Fruit fly (Drosophila melanogaster) whole organism, wandering third instar larva: ENCODE results near the gene NfI.

ENCODE experiments used
- Dfd ChIP-seq: fragments of >200 bp; optimal IDR thresholded peaks from 2 replicates; lab custom pipeline; 2017; ENCODE audit warnings: missing biosample characterization, missing genetic modification characterization
- GATAd ChIP-seq: sonication (Bioruptor generic); optimal IDR thresholded peaks from 2 replicates; lab custom pipeline; 2016; ENCODE audit warnings: missing biosample characterization, missing genetic modification characterization
- Myc ChIP-seq: fragments of >200 bp; optimal IDR thresholded peaks from 2 replicates; lab custom pipeline; 2017
- OdsH ChIP-seq: fragments of 200-800 bp; sonication (Bioruptor generic); optimal IDR thresholded peaks from 2 replicates; lab custom pipeline; 2016; ENCODE audit warnings: missing biosample characterization, mild to moderate bottlenecking, missing genetic modification characterization
- Rel ChIP-seq, 2 experiments: fragments of 200-800 bp; sonication (Bioruptor generic) in 1 of 2; optimal IDR thresholded peaks; 2 replicates in 1 of 2; 3 replicates in 1 of 2; lab custom pipeline; 2016 to 2019; ENCODE audit warnings: mild to moderate bottlenecking in 2 of 2, missing biosample characterization in 2 of 2, missing genetic modification characterization in 2 of 2, moderate library complexity in 1 of 2
- Vsx2 ChIP-seq: fragments of 200-300, 225-300 bp; sonication (Bioruptor generic); optimal IDR thresholded peaks from 2 replicates; lab custom pipeline; 2018; ENCODE audit warnings: missing biosample characterization, missing genetic modification characterization; ENCODE audit not compliant: partially characterized antibody
- ey ChIP-seq: fragments of 200-800 bp; sonication (Bioruptor generic); optimal IDR thresholded peaks from 2 replicates; lab custom pipeline; 2016; ENCODE audit warnings: missing biosample characterization, missing genetic modification characterization
- h ChIP-seq: fragments of 200-800 bp; sonication (Bioruptor generic); optimal IDR thresholded peaks from 3 replicates; lab custom pipeline; 2016; ENCODE audit warnings: missing biosample characterization, mild to moderate bottlenecking, missing genetic modification characterization
- lola ChIP-seq: fragments of >200 bp; optimal IDR thresholded peaks from 2 replicates; lab custom pipeline; 2017; ENCODE audit warnings: missing biosample characterization, missing genetic modification characterization
- psq ChIP-seq: fragments of 200-800 bp; sonication (Bioruptor generic); optimal IDR thresholded peaks from 3 replicates; lab custom pipeline; 2017; ENCODE audit warnings: missing biosample characterization, mild to moderate bottlenecking, missing genetic modification characterization, moderate library complexity
- usp ChIP-seq: fragments of >200 bp; optimal IDR thresholded peaks from 2 replicates; lab custom pipeline; 2017; ENCODE audit warnings: missing biosample characterization, missing genetic modification characterization

- TF ChIP-seq Myc (lab: Kevin White, UChicago) (no peak), Vsx2 (GFP tag; lab: Kevin White, UChicago) (no peak), GATAd (GFP tag; lab: Kevin White, UChicago) (no peak), ey (GFP tag; lab: Kevin White, UChicago) (no peak), usp (GFP tag; lab: Kevin White, UChicago) (no peak), lola (GFP tag; lab: Kevin White, UChicago) (no peak), OdsH (GFP tag; lab: Kevin White, UChicago) (no peak), Dfd (GFP tag; lab: Kevin White, UChicago) (no peak), Rel (GFP tag; optimal IDR thresholded peaks at IDR 0.05; lab: Kevin White, UChicago) (no peak), Rel (tag; optimal IDR thresholded peaks at IDR 0.05; lab: Kevin White, UChicago) (no peak), psq (no peak), h (GFP tag; lab: Kevin White, UChicago) (no peak)
Observed at dm6 chr4:318795-319194, 42.6 kb upstream of the NfI start.
